Worm (Caenorhabditis elegans) whole organism, L1 larva: ENCODE measurements around the gene chst-1.
A peak's percentile ranks its signal among the peaks of the same experiment; 100 is the strongest.

Experiments
- C04F5.9 ChIP-seq: sonication (generic microtip); optimal IDR thresholded peaks from 2 replicates; lab custom pipeline; 2016; ENCODE audit warnings: missing genetic modification characterization, missing compliant biosample characterization
- C16A3.4 ChIP-seq: fragments of 150-350 bp; optimal IDR thresholded peaks from 2 replicates; lab custom pipeline; 2014; ENCODE audit warnings: missing biosample characterization, missing genetic modification characterization
- C34B4.2 ChIP-seq: sonication (generic microtip); optimal IDR thresholded peaks from 2 replicates; lab custom pipeline; 2017; ENCODE audit warnings: mild to moderate bottlenecking, missing genetic modification characterization, missing compliant biosample characterization
- Y116A8C.19 ChIP-seq: sonication (generic microtip); optimal IDR thresholded peaks from 2 replicates; lab custom pipeline; 2016; ENCODE audit warnings: missing compliant biosample characterization, missing genetic modification characterization, borderline replicate concordance
- aha-1 ChIP-seq: fragments of 150-350 bp; optimal IDR thresholded peaks from 2 replicates; lab custom pipeline; 2014; ENCODE audit warnings: missing biosample characterization, missing genetic modification characterization
- alr-1 ChIP-seq: fragments of 200-800 bp; sonication (Bioruptor generic); optimal IDR thresholded peaks from 2 replicates; lab custom pipeline; 2018; ENCODE audit warnings: borderline replicate concordance, mild to moderate bottlenecking, missing genetic modification characterization, missing compliant biosample characterization
- aly-2 ChIP-seq: fragments of 150-350 bp; optimal IDR thresholded peaks from 2 replicates; lab custom pipeline; 2014; ENCODE audit warnings: missing biosample characterization, missing genetic modification characterization
- ama-1 ChIP-seq: fragments of 150-350 bp; optimal IDR thresholded peaks from 2 replicates; lab custom pipeline; 2014
- blmp-1 ChIP-seq: fragments of 150-350 bp; optimal IDR thresholded peaks from 2 replicates; lab custom pipeline; 2014; ENCODE audit warnings: missing biosample characterization, missing genetic modification characterization
- ceh-8 ChIP-seq: fragments of 200-800 bp; sonication (Bioruptor generic); optimal IDR thresholded peaks from 2 replicates; lab custom pipeline; 2018; ENCODE audit warnings: mild to moderate bottlenecking, missing genetic modification characterization, moderate library complexity, missing compliant biosample characterization
- ceh-82 ChIP-seq, 3 experiments: fragments of 150-350 bp in 1 of 3; sonication (generic microtip) in 2 of 3; optimal IDR thresholded peaks; 2 replicates each; lab custom pipeline; 2014 to 2017; ENCODE audit warnings: missing biosample characterization in 3 of 3, missing genetic modification characterization in 3 of 3
- ceh-90 ChIP-seq: sonication (generic microtip); optimal IDR thresholded peaks from 2 replicates; lab custom pipeline; 2016; ENCODE audit warnings: missing genetic modification characterization, missing compliant biosample characterization
- efl-1 ChIP-seq, 4 experiments: fragments of 150-350 bp; optimal IDR thresholded peaks in 3 of 4; peaks in 1 of 4; 1 replicate in 1 of 4; 2 replicates in 3 of 4; lab custom pipeline; 2014; ENCODE audit warnings: missing biosample characterization in 2 of 4, missing genetic modification characterization in 2 of 4, missing genetic modification reagents in 2 of 4
- elt-2 ChIP-seq: sonication (generic microtip); optimal IDR thresholded peaks from 2 replicates; lab custom pipeline; 2016; ENCODE audit warnings: missing genetic modification characterization, mild to moderate bottlenecking, inconsistent platforms, missing compliant biosample characterization, missing genetic modification reagents
- elt-3 ChIP-seq, 6 experiments: fragments of 150-350 bp in 1 of 6; sonication (generic microtip); optimal IDR thresholded peaks; 2 replicates each; lab custom pipeline; 2017 to 2018; ENCODE audit warnings: missing biosample characterization in 6 of 6, missing genetic modification characterization in 6 of 6, inconsistent platforms in 1 of 6
- ets-5 ChIP-seq: fragments of 200-800 bp; sonication (Bioruptor generic); IDR thresholded peaks from 2 replicates; pipeline ENCODE4 v1.3.6; 2022; ENCODE audit warnings: missing genetic modification characterization, missing compliant biosample characterization
- fkh-4 ChIP-seq: sonication (generic microtip); optimal IDR thresholded peaks from 2 replicates; lab custom pipeline; 2016; ENCODE audit warnings: missing compliant biosample characterization, missing genetic modification characterization, borderline replicate concordance
- fkh-8 ChIP-seq: sonication (generic microtip); optimal IDR thresholded peaks from 2 replicates; lab custom pipeline; 2016; ENCODE audit warnings: mild to moderate bottlenecking, missing genetic modification characterization, missing compliant biosample characterization
- grh-1 ChIP-seq: fragments of 200-800 bp; sonication (Bioruptor generic); IDR thresholded peaks from 2 replicates; pipeline ENCODE4 v1.3.6; 2022; ENCODE audit warnings: missing genetic modification reagents, missing genetic modification characterization, missing compliant biosample characterization
- hlh-17 ChIP-seq: fragments of 200-800 bp; sonication (Bioruptor generic); optimal IDR thresholded peaks from 2 replicates; lab custom pipeline; 2018; ENCODE audit warnings: missing genetic modification characterization, mild to moderate bottlenecking, missing compliant biosample characterization, moderate library complexity, borderline replicate concordance
- hpl-2 ChIP-seq: fragments of 150-350 bp; optimal IDR thresholded peaks from 2 replicates; lab custom pipeline; 2014; ENCODE audit warnings: missing biosample characterization, missing genetic modification reagents, missing genetic modification characterization
- jun-1 ChIP-seq: fragments of 150-350 bp; optimal IDR thresholded peaks from 2 replicates; lab custom pipeline; 2014; ENCODE audit warnings: missing biosample characterization, missing genetic modification reagents, missing genetic modification characterization
- lin-14 ChIP-seq: fragments of 200-800 bp; sonication (Bioruptor generic); optimal IDR thresholded peaks from 2 replicates; lab custom pipeline; 2018; ENCODE audit warnings: mild to moderate bottlenecking, missing genetic modification characterization, moderate library complexity, missing compliant biosample characterization
- lir-3 ChIP-seq: sonication (generic microtip); optimal IDR thresholded peaks from 2 replicates; lab custom pipeline; 2016; ENCODE audit warnings: mild to moderate bottlenecking, missing genetic modification characterization, moderate library complexity, missing compliant biosample characterization; ENCODE audit not compliant: poor library complexity
- mdl-1 ChIP-seq, 2 experiments: fragments of 150-350 bp; optimal IDR thresholded peaks; 2 replicates each; lab custom pipeline; 2014 to 2017; ENCODE audit warnings: missing biosample characterization in 2 of 2, missing genetic modification characterization in 2 of 2, inconsistent platforms in 1 of 2
- mef-2 ChIP-seq: fragments of 150-350 bp; optimal IDR thresholded peaks from 2 replicates; lab custom pipeline; 2014; ENCODE audit warnings: missing biosample characterization, missing genetic modification characterization
- nhr-11 ChIP-seq: fragments of 150-350 bp; optimal IDR thresholded peaks from 2 replicates; lab custom pipeline; 2014; ENCODE audit warnings: missing biosample characterization, missing genetic modification characterization
- nhr-19 ChIP-seq: fragments of 200-800 bp; sonication (Bioruptor generic); conservative IDR thresholded peaks from 2 replicates; pipeline ENCODE4 v1.3.6; 2022; ENCODE audit warnings: missing genetic modification characterization, missing compliant biosample characterization
- nhr-28 ChIP-seq: fragments of 150-350 bp; optimal IDR thresholded peaks from 2 replicates; lab custom pipeline; 2014; ENCODE audit warnings: missing biosample characterization, missing genetic modification characterization
- nhr-47 ChIP-seq: sonication (generic microtip); optimal IDR thresholded peaks from 2 replicates; lab custom pipeline; 2016; ENCODE audit warnings: mild to moderate bottlenecking, missing genetic modification characterization, moderate library complexity, missing compliant biosample characterization
- nhr-77 ChIP-seq: fragments of 150-350 bp; optimal IDR thresholded peaks from 2 replicates; lab custom pipeline; 2014; ENCODE audit warnings: missing biosample characterization, missing genetic modification characterization
- nhr-84 ChIP-seq: sonication (generic microtip); optimal IDR thresholded peaks from 2 replicates; lab custom pipeline; 2017; ENCODE audit warnings: missing biosample characterization, missing genetic modification characterization
- pag-3 ChIP-seq: sonication (generic microtip); optimal IDR thresholded peaks from 2 replicates; lab custom pipeline; 2017; ENCODE audit warnings: missing genetic modification characterization, mild to moderate bottlenecking, missing compliant biosample characterization, antibody characterized with exemption, borderline replicate concordance; ENCODE audit not compliant: insufficient read depth
- pax-3 ChIP-seq: fragments of 200-800 bp; sonication (Bioruptor generic); optimal IDR thresholded peaks from 2 replicates; lab custom pipeline; 2018; ENCODE audit warnings: mild to moderate bottlenecking, missing genetic modification characterization, moderate library complexity, missing compliant biosample characterization
- rnt-1 ChIP-seq: sonication (generic microtip); optimal IDR thresholded peaks from 2 replicates; lab custom pipeline; 2016; ENCODE audit warnings: mild to moderate bottlenecking, missing genetic modification characterization, moderate library complexity, missing compliant biosample characterization
- snu-23 ChIP-seq: sonication (generic microtip); optimal IDR thresholded peaks from 2 replicates; lab custom pipeline; 2016; ENCODE audit warnings: missing genetic modification characterization, missing compliant biosample characterization
- sox-4 ChIP-seq: sonication (generic microtip); optimal IDR thresholded peaks from 2 replicates; lab custom pipeline; 2016; ENCODE audit warnings: missing genetic modification characterization, missing compliant biosample characterization
- sptf-1 ChIP-seq: fragments of 150-350 bp; optimal IDR thresholded peaks from 2 replicates; lab custom pipeline; 2014; ENCODE audit warnings: missing biosample characterization, missing genetic modification characterization
- sup-37 ChIP-seq: fragments of 200-800 bp; sonication (Bioruptor generic); optimal IDR thresholded peaks from 2 replicates; lab custom pipeline; 2018; ENCODE audit warnings: mild to moderate bottlenecking, missing genetic modification characterization, missing compliant biosample characterization
- swsn-7 ChIP-seq: sonication (generic microtip); optimal IDR thresholded peaks from 2 replicates; lab custom pipeline; 2016; ENCODE audit warnings: missing genetic modification characterization, missing compliant biosample characterization
- tlp-1 ChIP-seq: fragments of 150-350 bp; optimal IDR thresholded peaks from 2 replicates; lab custom pipeline; 2014; ENCODE audit warnings: missing biosample characterization, missing genetic modification characterization
- unc-130 ChIP-seq: fragments of 150-350 bp; optimal IDR thresholded peaks from 2 replicates; lab custom pipeline; 2017; ENCODE audit warnings: missing biosample characterization, missing genetic modification characterization, inconsistent platforms
- unc-62 ChIP-seq: fragments of 150-350 bp; optimal IDR thresholded peaks from 2 replicates; lab custom pipeline; 2014; ENCODE audit warnings: missing biosample characterization, missing genetic modification reagents, missing genetic modification characterization
- unc-86 ChIP-seq: sonication (generic microtip); optimal IDR thresholded peaks from 2 replicates; lab custom pipeline; 2016; ENCODE audit warnings: missing genetic modification characterization, missing compliant biosample characterization
- unc-98 ChIP-seq: fragments of 200-800 bp; sonication (Bioruptor generic); IDR thresholded peaks from 2 replicates; pipeline ENCODE4 v1.3.6; 2022; ENCODE audit warnings: missing genetic modification characterization, missing compliant biosample characterization
- vab-15 ChIP-seq: sonication (generic microtip); optimal IDR thresholded peaks from 2 replicates; lab custom pipeline; 2017; ENCODE audit warnings: missing genotype, mild to moderate bottlenecking, missing genetic modification characterization, missing compliant biosample characterization
- xbp-1 ChIP-seq: sonication (generic microtip); optimal IDR thresholded peaks from 2 replicates; lab custom pipeline; 2016; ENCODE audit warnings: missing genetic modification characterization, missing compliant biosample characterization
- zip-4 ChIP-seq: fragments of 200-800 bp; sonication (Bioruptor generic); optimal IDR thresholded peaks from 2 replicates; lab custom pipeline; 2018; ENCODE audit warnings: mild to moderate bottlenecking, missing genetic modification characterization, moderate library complexity, missing compliant biosample characterization
- ztf-4 ChIP-seq: fragments of 150-350 bp; optimal IDR thresholded peaks from 2 replicates; lab custom pipeline; 2014; ENCODE audit warnings: missing biosample characterization, missing genetic modification characterization

The chst-1 gene

ce11 chrII:8091528-8091927, 15.2 kb downstream of the chst-1 start (continued):
- no peak for TF ChIP-seq Y116A8C.19 (tag; lab: Kevin White, UChicago)
- no peak for TF ChIP-seq blmp-1 (tag; lab: Kevin White, UChicago)
- no peak for TF ChIP-seq sptf-1 (tag; lab: Kevin White, UChicago)
- TF ChIP-seq elt-3 (tag; optimal IDR thresholded peaks at IDR 0.05; lab: Kevin White, UChicago), result peak in 4 of 6 experiments; percentile 4 to 41 (median 32)

ce11 chrII:8086803-8087202, 20.0 kb downstream of the chst-1 start, which contains the start of gene K02C4.3:
Gene K02C4.3 (minus strand): TSS chrII:8086853.
- TF ChIP-seq nhr-77 (tag; lab: Kevin White, UChicago), result peak; percentile 33
- TF ChIP-seq swsn-7 (tag; lab: Kevin White, UChicago), result peak; percentile 76
- TF ChIP-seq xbp-1 (tag; lab: Kevin White, UChicago), result peak; percentile 74
- TF ChIP-seq sptf-1 (tag; lab: Kevin White, UChicago), result no peak
- TF ChIP-seq hpl-2 (GFP tag; lab: Kevin White, UChicago), result no peak
- no peak for TF ChIP-seq Y116A8C.19 (tag; lab: Kevin White, UChicago)
- TF ChIP-seq C34B4.2 (tag; lab: Kevin White, UChicago), result no peak
- peak; percentile 4 for TF ChIP-seq pag-3 (tag; lab: Kevin White, UChicago)
- TF ChIP-seq hlh-17, result no peak
- TF ChIP-seq C16A3.4, result peak; percentile 39
- TF ChIP-seq aly-2 (tag; lab: Kevin White, UChicago), result peak; percentile 24
- TF ChIP-seq snu-23 (GFP tag; lab: Kevin White, UChicago), result peak; percentile 85
- TF ChIP-seq pax-3 (tag; lab: Kevin White, UChicago), result no peak
- TF ChIP-seq fkh-4 (tag; lab: Kevin White, UChicago), result peak; percentile 12
- peak; percentile 81 for TF ChIP-seq nhr-47 (tag; lab: Kevin White, UChicago)
- no peak for TF ChIP-seq aha-1
- TF ChIP-seq mef-2 (tag; lab: Kevin White, UChicago), result no peak
- peak; percentile 77 for TF ChIP-seq nhr-19 (GFP tag; lab: Robert Waterston, UW)
- TF ChIP-seq sup-37 (GFP tag; lab: Kevin White, UChicago), result peak; percentile 25
- TF ChIP-seq zip-4 (GFP tag; lab: Kevin White, UChicago), result peak; percentile 28
- TF ChIP-seq tlp-1, result no peak
- TF ChIP-seq C04F5.9 (tag; lab: Kevin White, UChicago), result peak; percentile 55
- peak; percentile 64 for TF ChIP-seq unc-130 (tag; lab: Kevin White, UChicago)
- TF ChIP-seq blmp-1 (tag; lab: Kevin White, UChicago), result peak; percentile 76
- TF ChIP-seq ceh-8 (GFP tag; lab: Kevin White, UChicago), result peak; percentile 72
- TF ChIP-seq ceh-90 (tag; lab: Kevin White, UChicago), result no peak
- peak; percentile 39 for TF ChIP-seq jun-1 (tag; lab: Kevin White, UChicago)
- no peak for TF ChIP-seq nhr-84 (tag; lab: Kevin White, UChicago)
- TF ChIP-seq unc-62 (GFP tag; lab: Kevin White, UChicago), result no peak
- TF ChIP-seq nhr-28 (tag; lab: Kevin White, UChicago), result no peak
- TF ChIP-seq alr-1 (tag; lab: Kevin White, UChicago), result no peak
- TF ChIP-seq ets-5 (GFP tag; lab: Robert Waterston, UW), result no peak
- peak; percentile 18 for TF ChIP-seq elt-2 (tag; lab: Kevin White, UChicago)
- peak; percentile 35 for TF ChIP-seq unc-86 (tag; lab: Kevin White, UChicago)
- peak in 1 of 2 experiments; percentile 60 for TF ChIP-seq mdl-1 (tag; optimal IDR thresholded peaks at IDR 0.05; lab: Kevin White, UChicago)
- TF ChIP-seq sox-4, result peak; percentile 14
- no peak for TF ChIP-seq ama-1
- TF ChIP-seq ceh-82 (tag; optimal IDR thresholded peaks at IDR 0.05; lab: Kevin White, UChicago), result peak; percentile 51 to 66 (median 62)
- TF ChIP-seq grh-1 (GFP tag; lab: Robert Waterston, UW), result peak; percentile 37; the same call in 1 of the 2 replicates
- TF ChIP-seq nhr-11 (tag; lab: Kevin White, UChicago), result no peak
- TF ChIP-seq unc-98, result no peak
- no peak for TF ChIP-seq ztf-4
- TF ChIP-seq rnt-1 (tag; lab: Kevin White, UChicago), result peak; percentile 72
- TF ChIP-seq lir-3 (tag; lab: Kevin White, UChicago), result peak; percentile 50
- peak in 2 of 6 experiments; percentile 45 to 53 for TF ChIP-seq elt-3 (tag; optimal IDR thresholded peaks at IDR 0.05; lab: Kevin White, UChicago)
- TF ChIP-seq efl-1 (optimal IDR thresholded peaks at IDR 0.05; lab: Kevin White, UChicago), result peak; percentile 90 to 93
- peak; percentile 90 to 99 for TF ChIP-seq efl-1 (GFP tag; optimal IDR thresholded peaks at IDR 0.05 in 1 of 2; lab: Kevin White, UChicago)
- TF ChIP-seq fkh-8 (tag; lab: Kevin White, UChicago), result peak; percentile 43
- peak; percentile 75 for TF ChIP-seq lin-14 (GFP tag; lab: Kevin White, UChicago)
- no peak for TF ChIP-seq vab-15 (tag; lab: Kevin White, UChicago)
